Fruit fly (Drosophila melanogaster) whole organism, embryonic: ENCODE results near the gene Polr1D.
A peak's percentile ranks its signal among the peaks of the same experiment; 100 is the strongest.

Experiments used
- Awh ChIP-seq: fragments of 200-800 bp; sonication (Bioruptor generic); IDR thresholded peaks from 2 replicates; pipeline ENCODE4, ENCODE4 v1.3.6; 2022; ENCODE audit warnings: missing biosample characterization, missing genetic modification characterization
- CG10462 ChIP-seq: fragments of 200-800 bp; sonication (Bioruptor generic); optimal IDR thresholded peaks from 2 replicates; lab custom pipeline; 2016; ENCODE audit warnings: missing biosample characterization, missing genetic modification characterization
- CG11085 ChIP-seq: fragments of 200-800 bp; sonication (Bioruptor generic); IDR thresholded peaks from 2 replicates; pipeline ENCODE4 v1.3.6; 2022; ENCODE audit warnings: missing biosample characterization, missing genetic modification characterization
- CG11696 ChIP-seq: fragments of 200-800 bp; sonication (Bioruptor generic); IDR thresholded peaks from 2 replicates; pipeline ENCODE4 v1.3.6; 2022; ENCODE audit warnings: missing biosample characterization, missing genetic modification characterization
- CG14441 ChIP-seq: fragments of 200-800 bp; sonication (Bioruptor generic); IDR thresholded peaks from 2 replicates; pipeline ENCODE4 v1.3.6; 2022; ENCODE audit warnings: missing biosample characterization, missing genetic modification characterization
- CG15011 ChIP-seq: fragments of 200-800 bp; sonication (Bioruptor generic); optimal IDR thresholded peaks from 3 replicates; lab custom pipeline; 2018; ENCODE audit warnings: missing biosample characterization, mild to moderate bottlenecking, missing genetic modification characterization
- CG1603 ChIP-seq: fragments of 200-800 bp; sonication (Bioruptor generic); optimal IDR thresholded peaks from 2 replicates; lab custom pipeline; 2019; ENCODE audit warnings: missing biosample characterization, mild to moderate bottlenecking, missing genetic modification characterization, moderate library complexity
- CG17186 ChIP-seq: fragments of 200-800 bp; sonication (Bioruptor generic); optimal IDR thresholded peaks from 3 replicates; lab custom pipeline; 2017; ENCODE audit warnings: missing biosample characterization, missing genetic modification reagents, missing genetic modification characterization
- CG30403 ChIP-seq: fragments of 200-800 bp; sonication (Bioruptor generic); optimal IDR thresholded peaks from 3 replicates; lab custom pipeline; 2016; ENCODE audit warnings: missing biosample characterization, missing genetic modification characterization
- CG30431 ChIP-seq: fragments of 200-800 bp; sonication (Bioruptor generic); optimal IDR thresholded peaks from 2 replicates; lab custom pipeline; 2017; ENCODE audit warnings: missing biosample characterization, missing genetic modification characterization
- CG3065 ChIP-seq: fragments of 200-800 bp; sonication (Bioruptor generic); optimal IDR thresholded peaks from 2 replicates; lab custom pipeline; 2016; ENCODE audit warnings: missing biosample characterization, missing genetic modification characterization
- CG31441 ChIP-seq: fragments of 200-800 bp; sonication (Bioruptor generic); IDR thresholded peaks from 2 replicates; pipeline ENCODE4 v1.3.6; 2022; ENCODE audit warnings: missing biosample characterization, missing genetic modification characterization
- CG3163 ChIP-seq: fragments of 200-800 bp; sonication (Bioruptor generic); optimal IDR thresholded peaks from 3 replicates; lab custom pipeline; 2016; ENCODE audit warnings: missing biosample characterization, missing genetic modification characterization
- CG34376 ChIP-seq: fragments of 200-800 bp; sonication (Bioruptor generic); optimal IDR thresholded peaks from 2 replicates; lab custom pipeline; 2018; ENCODE audit warnings: missing biosample characterization, mild to moderate bottlenecking, missing genetic modification characterization
- CG6791 ChIP-seq: fragments of 200-800 bp; sonication (Bioruptor generic); IDR thresholded peaks from 3 replicates; pipeline ENCODE4 v1.3.6; 2022; ENCODE audit warnings: missing biosample characterization, missing genetic modification characterization; ENCODE audit not compliant: partially characterized antibody
- CG8388 ChIP-seq: fragments of 200-800 bp; sonication (Bioruptor generic); optimal IDR thresholded peaks from 2 replicates; lab custom pipeline; 2019; ENCODE audit warnings: missing biosample characterization, mild to moderate bottlenecking, missing genetic modification characterization, moderate library complexity
- Dref ChIP-seq: fragments of 200-800 bp; sonication (Bioruptor generic); IDR thresholded peaks from 2 replicates; pipeline ENCODE4 v1.3.6; 2022; ENCODE audit warnings: missing biosample characterization, missing genetic modification characterization
- ERR ChIP-seq: fragments of 200-800 bp; sonication (Bioruptor generic); optimal IDR thresholded peaks from 2 replicates; lab custom pipeline; 2016; ENCODE audit warnings: missing biosample characterization, missing genetic modification characterization
- Eip74EF ChIP-seq, 2 experiments: fragments of 200-800 bp in 1 of 2; fragments of >200 bp in 1 of 2; sonication (Bioruptor generic) in 1 of 2; optimal IDR thresholded peaks; 2 replicates each; lab custom pipeline; 2017 to 2019; ENCODE audit warnings: missing biosample characterization in 2 of 2, missing genetic modification characterization in 2 of 2, mild to moderate bottlenecking in 1 of 2, moderate library complexity in 1 of 2
- Gug ChIP-seq: fragments of 200-800 bp; sonication (Bioruptor generic); IDR thresholded peaks from 4 replicates; pipeline ENCODE4 v1.3.6; 2022; ENCODE audit warnings: missing biosample characterization, missing genetic modification characterization
- HmgD ChIP-seq: fragments of 200-800 bp; sonication (Bioruptor generic); optimal IDR thresholded peaks from 3 replicates; lab custom pipeline; 2016; ENCODE audit warnings: missing biosample characterization, missing genetic modification characterization
- Hmx ChIP-seq: fragments of 200-800 bp; sonication (Bioruptor generic); optimal IDR thresholded peaks from 2 replicates; lab custom pipeline; 2016; ENCODE audit warnings: missing biosample characterization, missing genetic modification characterization
- Hr3 ChIP-seq: fragments of 200-800 bp; sonication (Bioruptor generic); optimal IDR thresholded peaks from 3 replicates; lab custom pipeline; 2016; ENCODE audit warnings: missing biosample characterization, missing genetic modification characterization
- Hr78 ChIP-seq, 2 experiments: fragments of 200-800 bp in 1 of 2; fragments of >200 bp in 1 of 2; sonication (Bioruptor generic) in 1 of 2; optimal IDR thresholded peaks; 2 replicates each; lab custom pipeline; 2017 to 2019; ENCODE audit warnings: missing biosample characterization in 2 of 2, missing genetic modification characterization in 2 of 2, mild to moderate bottlenecking in 1 of 2, moderate library complexity in 1 of 2
- Lpt ChIP-seq: fragments of >200 bp; optimal IDR thresholded peaks from 2 replicates; lab custom pipeline; 2018; ENCODE audit warnings: missing biosample characterization, missing genetic modification characterization
- Med ChIP-seq: fragments of 200-800 bp; sonication (Bioruptor generic); peaks from one replicate; lab custom pipeline; 2016; ENCODE audit warnings: missing biosample characterization, missing genetic modification characterization, mild to moderate bottlenecking, inconsistent platforms, moderate library complexity
- NFAT ChIP-seq: fragments of 200-800 bp; sonication (Bioruptor generic); IDR thresholded peaks from 2 replicates; pipeline ENCODE4 v1.3.6; 2022; ENCODE audit warnings: missing biosample characterization, missing genetic modification characterization
- NK7.1 ChIP-seq: fragments of 200-800 bp; sonication (Bioruptor generic); optimal IDR thresholded peaks from 3 replicates; lab custom pipeline; 2016; ENCODE audit warnings: missing biosample characterization, missing genetic modification characterization
- Rx ChIP-seq: fragments of 200-800 bp; sonication (Bioruptor generic); IDR thresholded peaks from 2 replicates; pipeline ENCODE4 v1.3.6; 2022; ENCODE audit warnings: missing biosample characterization, missing genetic modification characterization
- Sox100B ChIP-seq: fragments of 200-800 bp; sonication (Bioruptor generic); optimal IDR thresholded peaks from 3 replicates; lab custom pipeline; 2018; ENCODE audit warnings: missing biosample characterization, mild to moderate bottlenecking, missing genetic modification characterization
- Ssrp ChIP-seq: fragments of 200-800 bp; sonication (Bioruptor generic); optimal IDR thresholded peaks from 2 replicates; lab custom pipeline; 2018; ENCODE audit warnings: missing biosample characterization, mild to moderate bottlenecking, missing genetic modification characterization, moderate library complexity
- Tbp ChIP-seq: fragments of >200 bp; optimal IDR thresholded peaks from 2 replicates; lab custom pipeline; 2018; ENCODE audit warnings: missing biosample characterization, missing genetic modification characterization
- ato ChIP-seq: fragments of 200-800 bp; sonication (Bioruptor generic); IDR thresholded peaks from 2 replicates; pipeline ENCODE4 v1.3.6; 2022; ENCODE audit warnings: missing biosample characterization, missing genetic modification characterization; ENCODE audit not compliant: partially characterized antibody
- bcd ChIP-seq: fragments of 200-800 bp; sonication (Bioruptor generic); optimal IDR thresholded peaks from 2 replicates; lab custom pipeline; 2017; ENCODE audit warnings: missing biosample characterization, mild to moderate bottlenecking, missing genetic modification characterization
- bowl ChIP-seq: fragments of 200-800 bp; sonication (Bioruptor generic); IDR thresholded peaks from 2 replicates; pipeline ENCODE4 v1.3.6; 2022; ENCODE audit warnings: missing biosample characterization, missing genetic modification characterization
- cg ChIP-seq: fragments of 200-800 bp; sonication (Bioruptor generic); optimal IDR thresholded peaks from 3 replicates; lab custom pipeline; 2019; ENCODE audit warnings: missing biosample characterization, mild to moderate bottlenecking, missing genetic modification characterization, moderate library complexity
- chinmo ChIP-seq: fragments of 200-800 bp; sonication (Bioruptor generic); IDR thresholded peaks from 4 replicates; pipeline ENCODE4 v1.3.6; 2022; ENCODE audit warnings: missing biosample characterization, missing genetic modification characterization; ENCODE audit not compliant: partially characterized antibody
- ci ChIP-seq: fragments of 200-800 bp; sonication (Bioruptor generic); IDR thresholded peaks from 3 replicates; pipeline ENCODE4 v1.3.6; 2022; ENCODE audit warnings: missing biosample characterization, missing genetic modification characterization
- croc ChIP-seq: fragments of 200-800 bp; sonication (Bioruptor generic); conservative IDR thresholded peaks from 3 replicates; pipeline ENCODE4 v1.3.6; 2022; ENCODE audit warnings: missing biosample characterization, missing genetic modification characterization
- ewg ChIP-seq: fragments of 200-800 bp; sonication (Bioruptor generic); optimal IDR thresholded peaks from 3 replicates; lab custom pipeline; 2017; ENCODE audit warnings: mild to moderate bottlenecking, missing biosample characterization, missing genetic modification reagents, missing genetic modification characterization
- gfzf ChIP-seq: fragments of 200-800 bp; sonication (Bioruptor generic); optimal IDR thresholded peaks from 2 replicates; lab custom pipeline; 2016; ENCODE audit warnings: missing biosample characterization, mild to moderate bottlenecking, missing genetic modification characterization, moderate library complexity
- p53 ChIP-seq: fragments of 200-800 bp; sonication (Bioruptor generic); optimal IDR thresholded peaks from 2 replicates; lab custom pipeline; 2016; ENCODE audit warnings: missing biosample characterization, missing genetic modification characterization
- rib ChIP-seq: fragments of 200-800 bp; sonication (Bioruptor generic); IDR thresholded peaks from 2 replicates; pipeline ENCODE4 v1.3.6; 2022; ENCODE audit warnings: missing biosample characterization, missing genetic modification characterization
- sens-2 ChIP-seq: fragments of 200-800 bp; sonication (Bioruptor generic); IDR thresholded peaks from 2 replicates; pipeline ENCODE4 v1.3.6; 2022; ENCODE audit warnings: missing biosample characterization, missing genetic modification characterization
- sisA ChIP-seq: fragments of 200-800 bp; sonication (Bioruptor generic); IDR thresholded peaks from 2 replicates; pipeline ENCODE4 v1.3.6; 2022; ENCODE audit warnings: missing biosample characterization, missing genetic modification characterization
- stc ChIP-seq: fragments of 200-800 bp; sonication (Bioruptor generic); IDR thresholded peaks from 2 replicates; pipeline ENCODE4 v1.3.6; 2022; ENCODE audit warnings: missing biosample characterization, missing genetic modification characterization
- trh ChIP-seq: fragments of 200-800 bp; sonication (Bioruptor generic); optimal IDR thresholded peaks from 2 replicates; lab custom pipeline; 2016; ENCODE audit warnings: missing biosample characterization, missing genetic modification characterization
- vvl ChIP-seq: fragments of 200-800 bp; sonication (Bioruptor generic); IDR thresholded peaks from 2 replicates; pipeline ENCODE4 v1.3.6; 2022; ENCODE audit warnings: missing biosample characterization, missing genetic modification characterization
- wdn ChIP-seq: fragments of 200-800 bp; sonication (Bioruptor generic); IDR thresholded peaks from 2 replicates; pipeline ENCODE4 v1.3.6; 2022; ENCODE audit warnings: missing biosample characterization, missing genetic modification characterization

Polr1D gene

DNA sequence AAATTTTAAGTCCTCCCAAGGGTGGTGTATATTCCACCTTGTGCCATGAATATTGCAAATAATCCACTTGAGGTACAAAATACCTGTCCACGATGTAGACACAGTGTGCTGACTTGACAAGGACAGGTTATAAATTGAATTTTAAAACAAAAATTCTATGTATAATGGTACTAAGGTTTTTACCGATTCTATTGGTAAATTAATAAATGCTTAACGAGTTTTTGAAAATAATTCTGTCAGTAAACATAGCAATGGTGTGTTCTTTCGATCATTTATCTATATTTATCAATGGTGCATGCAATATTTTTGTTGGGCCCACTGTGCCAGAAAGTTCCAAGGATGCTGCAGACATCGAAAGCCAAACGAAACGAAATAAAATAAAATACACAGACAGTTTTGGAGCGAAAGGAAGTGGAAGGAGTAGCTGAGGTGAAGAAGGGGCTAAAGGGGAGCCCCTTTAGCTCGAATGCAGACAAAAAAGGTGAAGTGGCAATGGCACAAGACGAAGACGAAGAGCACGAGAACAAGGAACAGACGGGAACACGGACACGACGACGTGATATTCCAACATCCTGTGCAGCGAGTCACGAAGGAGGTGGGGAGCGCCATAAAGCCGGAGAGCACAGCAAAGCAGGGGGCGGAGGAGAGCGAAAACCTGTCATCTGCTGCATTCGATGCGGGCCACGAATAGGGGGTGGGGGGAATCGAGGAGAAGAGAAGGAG lies 1.1 kb upstream of the Polr1D start (continued):
- peak; percentile 6 for TF ChIP-seq Ssrp (tag; lab: Kevin White, UChicago)

- TF ChIP-seq Lpt (GFP tag; lab: Kevin White, UChicago), result no peak
- no peak for TF ChIP-seq CG17186
- no peak for TF ChIP-seq CG14441 (GFP tag; lab: Robert Waterston, UW)
- TF ChIP-seq wdn (GFP tag; lab: Robert Waterston, UW), result no peak
- TF ChIP-seq croc, result no peak
- TF ChIP-seq Rx (GFP tag; lab: Robert Waterston, UW), result no peak
- no peak for TF ChIP-seq Hmx (GFP tag; lab: Kevin White, UChicago)
- TF ChIP-seq ewg (GFP tag; lab: Kevin White, UChicago), result no peak
- TF ChIP-seq CG8388, result no peak
- no peak for TF ChIP-seq CG31441
- TF ChIP-seq vvl (GFP tag; lab: Robert Waterston, UW), result peak; percentile 56
- TF ChIP-seq bowl (GFP tag; lab: Robert Waterston, UW), result no peak
- no peak for TF ChIP-seq p53
- TF ChIP-seq Hr78 (GFP tag; optimal IDR thresholded peaks at IDR 0.05; lab: Kevin White, UChicago), result no peak
- TF ChIP-seq bcd (GFP tag; lab: Kevin White, UChicago), result no peak
- peak; percentile 71 for TF ChIP-seq Med
- TF ChIP-seq CG6791 (GFP tag; lab: Robert Waterston, UW), result no peak
- no peak for TF ChIP-seq CG30403 (GFP tag; lab: Kevin White, UChicago)
- TF ChIP-seq Sox100B (GFP tag; lab: Kevin White, UChicago), result peak; percentile 24
- no peak for TF ChIP-seq cg
- TF ChIP-seq CG11696 (GFP tag; lab: Robert Waterston, UW), result no peak
- no peak for TF ChIP-seq gfzf (GFP tag; lab: Kevin White, UChicago)
- TF ChIP-seq trh (GFP tag; lab: Kevin White, UChicago), result no peak
- no peak for TF ChIP-seq sisA (GFP tag; lab: Robert Waterston, UW)
- TF ChIP-seq NK7.1 (GFP tag; lab: Kevin White, UChicago), result no peak
- TF ChIP-seq Awh (GFP tag; lab: Robert Waterston, UW), result 0 out of 2 replicates have a peak, but pooled peaks have one; percentile 18
- no peak for TF ChIP-seq Tbp
- TF ChIP-seq stc (GFP tag; lab: Robert Waterston, UW), result no peak
- no peak for TF ChIP-seq ci (GFP tag; lab: Robert Waterston, UW)
- no peak for TF ChIP-seq CG11085
- TF ChIP-seq rib (GFP tag; lab: Robert Waterston, UW), result 0 out of 2 replicates have a peak, but pooled peaks have one; percentile 22
- no peak for TF ChIP-seq CG34376
- no peak for TF ChIP-seq Hr3 (GFP tag; lab: Kevin White, UChicago)
- peak in 1 of 2 experiments; percentile 80 for TF ChIP-seq Eip74EF (GFP tag; optimal IDR thresholded peaks at IDR 0.05; lab: Kevin White, UChicago)
- no peak for TF ChIP-seq CG15011 (GFP tag; lab: Kevin White, UChicago)
- TF ChIP-seq CG10462, result no peak
- TF ChIP-seq CG1603 (tag; lab: Kevin White, UChicago), result no peak
- no peak for TF ChIP-seq ERR (GFP tag; lab: Kevin White, UChicago)
- no peak for TF ChIP-seq CG3163 (GFP tag; lab: Kevin White, UChicago)
- TF ChIP-seq Gug (GFP tag; lab: Robert Waterston, UW), result no peak
- no peak for TF ChIP-seq ato (GFP tag; lab: Robert Waterston, UW)
- no peak for TF ChIP-seq NFAT (GFP tag; lab: Robert Waterston, UW)
- no peak for TF ChIP-seq Dref (GFP tag; lab: Robert Waterston, UW)
- no peak for TF ChIP-seq CG30431 (GFP tag; lab: Kevin White, UChicago)
- no peak for TF ChIP-seq sens-2 (GFP tag; lab: Robert Waterston, UW)
- TF ChIP-seq chinmo (GFP tag; lab: Robert Waterston, UW), result peak; percentile 51; the same call in 2 of the 4 replicates
- TF ChIP-seq HmgD, result no peak
- peak; percentile 11 for TF ChIP-seq CG3065 (GFP tag; lab: Kevin White, UChicago)
These were observed 705 bp downstream of the Polr1D start for dm6 chr2L:19134366-19134689.
